Worm (Caenorhabditis elegans): ENCODE data around the gene srg-41.

- TF ChIP-seq zag-1 (tag; optimal IDR thresholded peaks at IDR 0.05) (no peak), aly-2 (tag; optimal IDR thresholded peaks at IDR 0.05) (no peak), unc-62 (GFP tag; optimal IDR thresholded peaks at IDR 0.05) (no peak), nhr-237 (tag; optimal IDR thresholded peaks at IDR 0.05) (no peak), lin-11 (tag; optimal IDR thresholded peaks at IDR 0.05) (no peak), mdl-1 (tag; optimal IDR thresholded peaks at IDR 0.05) (no peak), elt-1 (tag; optimal IDR thresholded peaks at IDR 0.05) (no peak), C34F6.9 (tag; optimal IDR thresholded peaks at IDR 0.05) (no peak), egl-27 (tag; optimal IDR thresholded peaks at IDR 0.05) (no peak), ceh-82 (tag; optimal IDR thresholded peaks at IDR 0.05) (no peak), lin-13 (GFP tag; optimal IDR thresholded peaks at IDR 0.05) (no peak)
Measured at ce11 chrV:11209452-11210188, 47.9 kb upstream of the srg-41 start.

Data from whole organism, L2 larva.